Fruit fly (Drosophila melanogaster): Measurements from ENCODE around the gene CG7054.

CG7054 gene

dm6 chr3R:22456007-22456406 is 8.8 kb upstream of the CG7054 start:
- no peak for TF ChIP-seq noc (tag; optimal IDR thresholded peaks at IDR 0.05)

dm6 chr3R:22461673-22462585 is 2.9 kb upstream of the CG7054 start, which contains the start of the genes Rpn7 and AP-2mu:
Gene Rpn7, minus strand, starts transcription at chr3R:22462054.
Gene AP-2mu, plus strand, starts transcription at chr3R:22462455.
- TF ChIP-seq noc (tag; optimal IDR thresholded peaks at IDR 0.05): no peak

dm6 chr3R:22465138-22465537 is 353 bp downstream of the CG7054 start:
- TF ChIP-seq noc (tag; optimal IDR thresholded peaks at IDR 0.05): no peak

dm6 chr3R:22465984-22466530 is 1.3 kb downstream of the CG7054 start, which contains the start of gene Pebp1:
Gene Pebp1, plus strand, starts transcription at chr3R:22466034.
- no peak for TF ChIP-seq noc (tag; optimal IDR thresholded peaks at IDR 0.05)

- no peak for TF ChIP-seq noc (tag; optimal IDR thresholded peaks at IDR 0.05)
Observed at dm6 chr3R:22467939-22468571, 3.3 kb downstream of the CG7054 start, which contains the start of the genes CG5377 and Nrx-1. Gene CG5377, minus strand, starts transcription at chr3R:22468157. Gene Nrx-1, plus strand, starts transcription at chr3R:22468512.

- TF ChIP-seq noc (tag; optimal IDR thresholded peaks at IDR 0.05): peak; percentile 54
Observed at dm6 chr3R:22468829-22469487, 4.2 kb downstream of the CG7054 start.

- TF ChIP-seq noc (tag; optimal IDR thresholded peaks at IDR 0.05): no peak
Observed at dm6 chr3R:22470064-22470463, 5.3 kb downstream of the CG7054 start.

- no peak for TF ChIP-seq noc (tag; optimal IDR thresholded peaks at IDR 0.05)
Observed at dm6 chr3R:22483537-22483936, 18.8 kb downstream of the CG7054 start.

- no peak for TF ChIP-seq noc (tag; optimal IDR thresholded peaks at IDR 0.05)
Observed at dm6 chr3R:22487037-22487492, 22.3 kb downstream of the CG7054 start, which contains the start of gene Pfdn5. Gene Pfdn5, plus strand, starts transcription at chr3R:22487039.

dm6 chr3R:22488855-22489254 is 24.1 kb downstream of the CG7054 start, which contains the start of gene CG5376:
Gene CG5376, minus strand, starts transcription at chr3R:22488955.
- no peak for TF ChIP-seq noc (tag; optimal IDR thresholded peaks at IDR 0.05)

- no peak for TF ChIP-seq noc (tag; optimal IDR thresholded peaks at IDR 0.05)
Observed at dm6 chr3R:22491088-22491879, 26.5 kb downstream of the CG7054 start, which contains the start of the genes CCT1 and tHMG1. Gene CCT1, minus strand, starts transcription at chr3R:22491439. Gene tHMG1, plus strand, starts transcription at chr3R:22491829.

dm6 chr3R:22492767-22493166 is 28.0 kb downstream of the CG7054 start, which contains the start of gene tHMG2:
Gene tHMG2, plus strand, starts transcription at chr3R:22492953.
- no peak for TF ChIP-seq noc (tag; optimal IDR thresholded peaks at IDR 0.05)

- peak; percentile 68 for TF ChIP-seq noc (tag; optimal IDR thresholded peaks at IDR 0.05)
Observed at dm6 chr3R:22494523-22495309, 29.9 kb downstream of the CG7054 start.

dm6 chr3R:22497025-22497424 is 32.2 kb downstream of the CG7054 start, which contains the start of gene Octbeta1R:
Gene Octbeta1R, plus strand, starts transcription at chr3R:22497215.
- TF ChIP-seq noc (tag; optimal IDR thresholded peaks at IDR 0.05): no peak
